Fruit fly (Drosophila melanogaster) whole organism, embryonic: Measurements from ENCODE around the gene CG9586.
A peak's percentile ranks its signal among the peaks of the same experiment; 100 is the strongest.

ENCODE experiments used
- Antp ChIP-seq: fragments of 200-800 bp; sonication (Bioruptor generic); optimal IDR thresholded peaks from 3 replicates; lab custom pipeline; 2016; ENCODE audit warnings: missing biosample characterization, missing genetic modification characterization
- Atf3 ChIP-seq: fragments of 200-800 bp; sonication (Bioruptor generic); optimal IDR thresholded peaks from 3 replicates; lab custom pipeline; 2016; ENCODE audit warnings: missing biosample characterization, missing genetic modification characterization
- CG10147 ChIP-seq: fragments of 200-800 bp; sonication (Bioruptor generic); optimal IDR thresholded peaks from 2 replicates; lab custom pipeline; 2019; ENCODE audit warnings: missing biosample characterization, mild to moderate bottlenecking, missing genetic modification characterization, moderate library complexity
- CG10209 ChIP-seq: fragments of 200-800 bp; sonication (Bioruptor generic); optimal IDR thresholded peaks from 3 replicates; lab custom pipeline; 2017; ENCODE audit warnings: missing biosample characterization, mild to moderate bottlenecking, missing genetic modification characterization, missing genetic modification reagents
- CG10431 ChIP-seq: fragments of 200-800 bp; sonication (Bioruptor generic); optimal IDR thresholded peaks from 3 replicates; lab custom pipeline; 2018; ENCODE audit warnings: missing biosample characterization, mild to moderate bottlenecking, missing genetic modification characterization
- CG11504 ChIP-seq: fragments of 200-800 bp; sonication (Bioruptor generic); optimal IDR thresholded peaks from 3 replicates; lab custom pipeline; 2019; ENCODE audit warnings: missing biosample characterization, mild to moderate bottlenecking, missing genetic modification characterization, moderate library complexity
- CG12219 ChIP-seq: fragments of 200-800 bp; sonication (Bioruptor generic); optimal IDR thresholded peaks from 3 replicates; lab custom pipeline; 2018; ENCODE audit warnings: missing biosample characterization, mild to moderate bottlenecking, missing genetic modification characterization
- CG1233 ChIP-seq: fragments of 200-800 bp; sonication (Bioruptor generic); optimal IDR thresholded peaks from 4 replicates; lab custom pipeline; 2018; ENCODE audit warnings: missing biosample characterization, mild to moderate bottlenecking, missing genetic modification characterization
- CG12391 ChIP-seq: fragments of 200-800 bp; sonication (Bioruptor generic); optimal IDR thresholded peaks from 3 replicates; lab custom pipeline; 2018; ENCODE audit warnings: missing biosample characterization, mild to moderate bottlenecking, missing genetic modification characterization, moderate library complexity
- CG13287 ChIP-seq: fragments of 200-800 bp; sonication (Bioruptor generic); IDR thresholded peaks from 2 replicates; pipeline ENCODE4 v1.3.6; 2022; ENCODE audit warnings: missing biosample characterization, missing genetic modification characterization; ENCODE audit not compliant: partially characterized antibody
- CG1602 ChIP-seq: fragments of 200-800 bp; sonication (Bioruptor generic); optimal IDR thresholded peaks from 3 replicates; lab custom pipeline; 2016; ENCODE audit warnings: missing biosample characterization, missing genetic modification characterization
- CG18262 ChIP-seq: fragments of 200-800 bp; optimal IDR thresholded peaks from 3 replicates; lab custom pipeline; 2019; ENCODE audit warnings: missing biosample characterization, mild to moderate bottlenecking, missing genetic modification characterization, moderate library complexity
- CG2712 ChIP-seq: fragments of 200-800 bp; optimal IDR thresholded peaks from 3 replicates; lab custom pipeline; 2019; ENCODE audit warnings: missing biosample characterization, mild to moderate bottlenecking, missing genetic modification characterization, moderate library complexity
- CG4360 ChIP-seq: fragments of 200-800 bp; sonication (Bioruptor generic); IDR thresholded peaks from 2 replicates; pipeline ENCODE4 v1.3.6; 2022; ENCODE audit warnings: missing biosample characterization, missing genetic modification characterization
- CG4424 ChIP-seq: fragments of 200-800 bp; sonication (Bioruptor generic); optimal IDR thresholded peaks from 3 replicates; lab custom pipeline; 2016; ENCODE audit warnings: missing biosample characterization, missing genetic modification characterization
- CG5180 ChIP-seq: fragments of 200-800 bp; sonication (Bioruptor generic); optimal IDR thresholded peaks from 3 replicates; lab custom pipeline; 2017; ENCODE audit warnings: missing biosample characterization, missing genetic modification characterization, mild to moderate bottlenecking, moderate library complexity, missing genetic modification reagents
- CG6854 ChIP-seq: fragments of 200-800 bp; sonication (Bioruptor generic); optimal IDR thresholded peaks from 3 replicates; lab custom pipeline; 2017; ENCODE audit warnings: missing biosample characterization, mild to moderate bottlenecking, missing genetic modification characterization
- CG7963 ChIP-seq: fragments of 200-800 bp; sonication (Bioruptor generic); IDR thresholded peaks from 3 replicates; pipeline ENCODE4 v1.3.6; 2022; ENCODE audit warnings: missing biosample characterization, missing genetic modification characterization; ENCODE audit not compliant: partially characterized antibody
- CG7987 ChIP-seq: fragments of 200-800 bp; sonication (Bioruptor generic); optimal IDR thresholded peaks from 2 replicates; lab custom pipeline; 2018; ENCODE audit warnings: missing biosample characterization, mild to moderate bottlenecking, missing genetic modification characterization, moderate library complexity
- CG8290 ChIP-seq, 3 experiments: fragments of 200-800 bp; sonication (Bioruptor generic); optimal IDR thresholded peaks; 2 replicates each; lab custom pipeline; 2016 to 2019; ENCODE audit warnings: missing biosample characterization in 3 of 3, missing genetic modification characterization in 3 of 3, mild to moderate bottlenecking in 2 of 3, moderate library complexity in 1 of 3
- Dad ChIP-seq: fragments of 200-800 bp; sonication (Bioruptor generic); optimal IDR thresholded peaks from 3 replicates; lab custom pipeline; 2016; ENCODE audit warnings: missing biosample characterization, missing genetic modification characterization
- ERR ChIP-seq: fragments of 200-800 bp; sonication (Bioruptor generic); optimal IDR thresholded peaks from 2 replicates; lab custom pipeline; 2016; ENCODE audit warnings: missing biosample characterization, missing genetic modification characterization
- Hr51 ChIP-seq, 2 experiments: fragments of 200-800 bp; sonication (Bioruptor generic); optimal IDR thresholded peaks; 2 replicates in 1 of 2; 3 replicates in 1 of 2; lab custom pipeline; 2016 to 2018; ENCODE audit warnings: missing biosample characterization in 2 of 2, missing genetic modification characterization in 2 of 2, mild to moderate bottlenecking in 1 of 2, moderate library complexity in 1 of 2
- Ravus ChIP-seq: fragments of 200-800 bp; sonication (Bioruptor generic); IDR thresholded peaks from 2 replicates; pipeline ENCODE4 v1.3.6; 2022; ENCODE audit warnings: missing biosample characterization, missing genetic modification characterization
- Rfx ChIP-seq: fragments of 200-800 bp; sonication (Bioruptor generic); IDR thresholded peaks from 2 replicates; pipeline ENCODE4 v1.3.6; 2022; ENCODE audit warnings: missing biosample characterization, missing genetic modification characterization
- ara ChIP-seq: fragments of 200-800 bp; sonication (Bioruptor generic); IDR thresholded peaks from 2 replicates; pipeline ENCODE4 v1.3.6; 2022; ENCODE audit warnings: missing biosample characterization, missing genetic modification characterization
- bcd ChIP-seq: fragments of 200-800 bp; sonication (Bioruptor generic); optimal IDR thresholded peaks from 2 replicates; lab custom pipeline; 2017; ENCODE audit warnings: missing biosample characterization, mild to moderate bottlenecking, missing genetic modification characterization
- cato ChIP-seq: fragments of 200-800 bp; sonication (Bioruptor generic); optimal IDR thresholded peaks from 2 replicates; lab custom pipeline; 2016; ENCODE audit warnings: missing biosample characterization, missing genetic modification characterization, borderline replicate concordance
- crc ChIP-seq: fragments of 200-800 bp; sonication (Bioruptor generic); optimal IDR thresholded peaks from 2 replicates; lab custom pipeline; 2016; ENCODE audit warnings: missing biosample characterization, missing genetic modification characterization
- dysf ChIP-seq: fragments of 200-800 bp; sonication (Bioruptor generic); IDR thresholded peaks from 3 replicates; pipeline ENCODE4 v1.3.6; 2022; ENCODE audit warnings: missing biosample characterization, missing genetic modification characterization
- fd3F ChIP-seq: fragments of 200-800 bp; sonication (Bioruptor generic); optimal IDR thresholded peaks from 2 replicates; lab custom pipeline; 2018; ENCODE audit warnings: missing biosample characterization, mild to moderate bottlenecking, missing genetic modification characterization, moderate library complexity
- fd64A ChIP-seq: fragments of 200-800 bp; sonication (Bioruptor generic); optimal IDR thresholded peaks from 3 replicates; lab custom pipeline; 2018; ENCODE audit warnings: missing biosample characterization, mild to moderate bottlenecking, missing genetic modification characterization
- fru ChIP-seq: fragments of >200 bp; optimal IDR thresholded peaks from 2 replicates; lab custom pipeline; 2017
- fu2 ChIP-seq: fragments of 200-800 bp; sonication (Bioruptor generic); optimal IDR thresholded peaks from 2 replicates; lab custom pipeline; 2016; ENCODE audit warnings: missing biosample characterization, missing genetic modification characterization
- jigr1 ChIP-seq: fragments of 200-800 bp; sonication (Bioruptor generic); IDR thresholded peaks from 3 replicates; pipeline ENCODE4 v1.3.6; 2022; ENCODE audit warnings: missing biosample characterization, missing genetic modification characterization
- jumu ChIP-seq: fragments of 200-800 bp; sonication (Bioruptor generic); optimal IDR thresholded peaks from 3 replicates; lab custom pipeline; 2016; ENCODE audit warnings: missing biosample characterization, missing genetic modification characterization
- luna ChIP-seq: fragments of 200-800 bp; sonication (Bioruptor generic); optimal IDR thresholded peaks from 2 replicates; lab custom pipeline; 2016; ENCODE audit warnings: missing biosample characterization, missing genetic modification characterization
- nau ChIP-seq: fragments of 200-800 bp; sonication (Bioruptor generic); optimal IDR thresholded peaks from 3 replicates; lab custom pipeline; 2017; ENCODE audit warnings: missing biosample characterization, mild to moderate bottlenecking, missing genetic modification characterization, missing genetic modification reagents
- nerfin-2 ChIP-seq: fragments of 200-800 bp; sonication (Bioruptor generic); IDR thresholded peaks from 2 replicates; pipeline ENCODE4 v1.3.6; 2022; ENCODE audit warnings: missing biosample characterization, missing genetic modification characterization; ENCODE audit not compliant: partially characterized antibody
- peb ChIP-seq: fragments of 200-800 bp; sonication (Bioruptor generic); IDR thresholded peaks from 2 replicates; pipeline ENCODE4 v1.3.6; 2022; ENCODE audit warnings: missing biosample characterization, missing genetic modification characterization
- pho ChIP-seq: fragments of 200-800 bp; sonication (Bioruptor generic); optimal IDR thresholded peaks from 2 replicates; lab custom pipeline; 2016; ENCODE audit warnings: missing biosample characterization, missing genetic modification characterization
- psq ChIP-seq: fragments of 200-800 bp; sonication (Bioruptor generic); optimal IDR thresholded peaks from 2 replicates; lab custom pipeline; 2017; ENCODE audit warnings: missing biosample characterization, missing genetic modification characterization
- pzg ChIP-seq: fragments of 200-800 bp; sonication (Bioruptor generic); optimal IDR thresholded peaks from 3 replicates; lab custom pipeline; 2018; ENCODE audit warnings: missing biosample characterization, mild to moderate bottlenecking, missing genetic modification characterization, moderate library complexity
- salm ChIP-seq: fragments of 200-800 bp; sonication (Bioruptor generic); optimal IDR thresholded peaks from 2 replicates; lab custom pipeline; 2018; ENCODE audit warnings: missing biosample characterization, mild to moderate bottlenecking, missing genetic modification characterization
- sna ChIP-seq: fragments of 200-800 bp; sonication (Bioruptor generic); IDR thresholded peaks from 2 replicates; pipeline ENCODE4 v1.3.6; 2022; ENCODE audit warnings: missing biosample characterization, missing genetic modification characterization; ENCODE audit not compliant: partially characterized antibody
- sr ChIP-seq: fragments of 200-800 bp; sonication (Bioruptor generic); IDR thresholded peaks from 3 replicates; pipeline ENCODE4 v1.3.6; 2022; ENCODE audit warnings: missing biosample characterization, missing genetic modification characterization
- stc ChIP-seq: fragments of 200-800 bp; sonication (Bioruptor generic); IDR thresholded peaks from 2 replicates; pipeline ENCODE4 v1.3.6; 2022; ENCODE audit warnings: missing biosample characterization, missing genetic modification characterization
- unc-4 ChIP-seq: fragments of 200-800 bp; sonication (Bioruptor generic); IDR thresholded peaks from 2 replicates; pipeline ENCODE4 v1.3.6; 2022; ENCODE audit warnings: missing biosample characterization, missing genetic modification characterization; ENCODE audit not compliant: partially characterized antibody
- vvl ChIP-seq: fragments of 200-800 bp; sonication (Bioruptor generic); IDR thresholded peaks from 2 replicates; pipeline ENCODE4 v1.3.6; 2022; ENCODE audit warnings: missing biosample characterization, missing genetic modification characterization
- wdn ChIP-seq: fragments of 200-800 bp; sonication (Bioruptor generic); IDR thresholded peaks from 2 replicates; pipeline ENCODE4 v1.3.6; 2022; ENCODE audit warnings: missing biosample characterization, missing genetic modification characterization

The CG9586 gene

DNA sequence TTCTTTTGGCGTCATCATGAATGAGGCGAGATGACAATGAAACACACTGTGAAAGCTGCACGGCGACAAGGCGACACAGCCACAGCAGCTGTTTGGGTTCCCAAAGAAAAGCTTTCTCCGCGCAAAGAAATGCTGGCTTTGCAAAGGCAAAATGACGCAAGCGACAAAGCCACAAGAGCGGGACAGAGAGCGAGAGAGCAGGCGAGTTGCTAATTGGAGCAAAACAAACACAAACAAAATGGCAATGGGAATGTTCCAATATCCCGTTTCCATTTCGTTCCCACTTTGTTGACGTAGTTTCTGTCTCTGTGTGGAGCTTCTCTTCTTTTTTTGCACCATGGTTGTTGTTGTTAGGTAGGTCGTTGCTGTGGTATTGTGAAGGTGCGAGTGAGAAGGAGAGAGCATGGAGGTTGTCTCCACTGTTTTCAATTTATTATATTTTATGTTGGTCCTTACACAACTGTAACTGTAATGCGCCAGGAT is 38.9 kb upstream of the CG9586 start (continued):
- TF ChIP-seq pzg (GFP tag; lab: Kevin White, UChicago) (no peak), CG10209 (no peak), Dad (no peak), sr (no peak), CG1602 (GFP tag; lab: Kevin White, UChicago) (no peak), dysf (GFP tag; lab: Robert Waterston, UW) (no peak; the same call in 2 of the 3 replicates), CG8290 (GFP tag; optimal IDR thresholded peaks at IDR 0.05; lab: Kevin White, UChicago) (no peak), CG8290 (tag; optimal IDR thresholded peaks at IDR 0.05; lab: Kevin White, UChicago) (peak in 1 of 2 experiments; percentile 36), CG4360 (GFP tag; lab: Robert Waterston, UW) (peak; percentile 79), CG6854 (peak; percentile 39), Hr51 (GFP tag; optimal IDR thresholded peaks at IDR 0.05; lab: Kevin White, UChicago) (no peak), Ravus (GFP tag; lab: Robert Waterston, UW) (no peak), psq (GFP tag; lab: Kevin White, UChicago) (no peak), Atf3 (no peak), fu2 (GFP tag; lab: Kevin White, UChicago) (no peak), bcd (no peak), jumu (GFP tag; lab: Kevin White, UChicago) (no peak), sna (GFP tag; lab: Robert Waterston, UW) (no peak), CG5180 (GFP tag; lab: Kevin White, UChicago) (no peak), luna (no peak), CG11504 (tag; lab: Kevin White, UChicago) (no peak), vvl (GFP tag; lab: Robert Waterston, UW) (peak; percentile 81; the same call in 1 of the 2 replicates), jigr1 (GFP tag; lab: Robert Waterston, UW) (no peak), CG1233 (GFP tag; lab: Kevin White, UChicago) (no peak), unc-4 (GFP tag; lab: Robert Waterston, UW) (no peak), CG7963 (GFP tag; lab: Robert Waterston, UW) (no peak), salm (tag; lab: Kevin White, UChicago) (peak; percentile 22), peb (GFP tag; lab: Robert Waterston, UW) (no peak), Rfx (GFP tag; lab: Robert Waterston, UW) (peak; percentile 63; the same call in 1 of the 2 replicates), nerfin-2 (GFP tag; lab: Robert Waterston, UW) (no peak), CG4424 (GFP tag; lab: Kevin White, UChicago) (no peak), CG12391 (tag; lab: Kevin White, UChicago) (no peak), ara (GFP tag; lab: Robert Waterston, UW) (no peak), wdn (GFP tag; lab: Robert Waterston, UW) (no peak; the same call in 1 of the 2 replicates), CG10147 (GFP tag; lab: Kevin White, UChicago) (peak; percentile 85), CG13287 (GFP tag; lab: Robert Waterston, UW) (peak; percentile 25; the same call in 1 of the 2 replicates), Antp (GFP tag; lab: Kevin White, UChicago) (no peak), CG2712 (tag; lab: Kevin White, UChicago) (no peak), CG18262 (tag; lab: Kevin White, UChicago) (no peak), fd3F (no peak), pho (GFP tag; lab: Kevin White, UChicago) (no peak), nau (GFP tag; lab: Kevin White, UChicago) (peak; percentile 15), CG12219 (GFP tag; lab: Kevin White, UChicago) (peak; percentile 45), crc (GFP tag; lab: Kevin White, UChicago) (no peak), stc (peak; percentile 33; the same call in 1 of the 2 replicates), ERR (GFP tag; lab: Kevin White, UChicago) (no peak), fd64A (peak; percentile 18), CG10431 (GFP tag; lab: Kevin White, UChicago) (no peak), CG7987 (GFP tag; lab: Kevin White, UChicago) (no peak), fru (lab: Kevin White, UChicago) (no peak), cato (GFP tag; lab: Kevin White, UChicago) (no peak)
